Fruit fly (Drosophila melanogaster): ENCODE results near the gene Lrp4.

The Lrp4 gene

DNA sequence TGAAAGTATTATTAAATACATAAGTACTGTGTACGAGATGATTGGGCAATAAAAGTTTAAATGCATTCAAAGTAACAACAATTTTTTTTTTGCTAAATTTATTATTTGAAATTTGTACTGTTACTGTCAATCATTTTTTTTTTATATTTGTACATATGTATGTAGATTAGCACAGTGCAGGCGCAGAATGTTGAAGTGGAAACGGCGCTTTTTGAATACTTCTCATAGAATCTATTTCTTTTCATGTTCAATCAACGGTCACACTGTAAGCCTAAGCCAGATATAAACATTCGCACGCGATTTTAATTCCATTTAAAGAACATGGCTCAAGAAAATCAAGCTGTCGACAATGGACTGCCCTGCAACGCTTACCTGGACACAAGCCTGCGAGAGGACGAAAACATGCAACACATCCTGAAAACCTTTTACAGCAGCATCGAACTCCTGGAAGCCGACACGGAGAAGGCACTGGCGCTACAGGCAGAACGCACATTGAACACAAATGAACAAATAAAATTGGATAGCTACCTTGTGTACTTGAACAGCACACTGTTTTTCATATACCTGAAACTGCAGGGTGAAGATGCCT lies 34.2 kb downstream of the Lrp4 start, which contains the start of gene Rrp47 (continued):
- peak; percentile 86 for TF ChIP-seq CG17802 (tag; optimal IDR thresholded peaks at IDR 0.05)
- TF ChIP-seq CG30020 (tag; optimal IDR thresholded peaks at IDR 0.05): peak; percentile 96
- no peak for TF ChIP-seq cad (GFP tag; optimal IDR thresholded peaks at IDR 0.05)
- TF ChIP-seq CG8924 (tag; optimal IDR thresholded peaks at IDR 0.05): peak; percentile 51
- no peak for TF ChIP-seq CG7271 (tag; optimal IDR thresholded peaks at IDR 0.05)
- TF ChIP-seq CG2199 (GFP tag; IDR thresholded peaks at IDR 0.05): no peak
- no peak for TF ChIP-seq CG10959 (GFP tag; IDR thresholded peaks at IDR 0.05)
- peak; percentile 78 for TF ChIP-seq stwl (tag; optimal IDR thresholded peaks at IDR 0.05)
- TF ChIP-seq lmd (GFP tag; IDR thresholded peaks at IDR 0.05): no peak
- no peak for TF ChIP-seq prd (optimal IDR thresholded peaks at IDR 0.05)
- TF ChIP-seq prd (GFP tag; IDR thresholded peaks at IDR 0.05): no peak
- TF ChIP-seq Atf3 (GFP tag; optimal IDR thresholded peaks at IDR 0.05): no peak
- no peak for TF ChIP-seq CG30403 (GFP tag; optimal IDR thresholded peaks at IDR 0.05)
- no peak for TF ChIP-seq kah (GFP tag; optimal IDR thresholded peaks at IDR 0.05)
- TF ChIP-seq gem (tag; optimal IDR thresholded peaks at IDR 0.05): no peak
- TF ChIP-seq CG3281 (GFP tag; optimal IDR thresholded peaks at IDR 0.05): no peak
- no peak for TF ChIP-seq zf30C (GFP tag; optimal IDR thresholded peaks at IDR 0.05)
- no peak for TF ChIP-seq Nf-YB (GFP tag; optimal IDR thresholded peaks at IDR 0.05)
- TF ChIP-seq Hand (GFP tag; optimal IDR thresholded peaks at IDR 0.05): no peak
- no peak for TF ChIP-seq slp2 (GFP tag; optimal IDR thresholded peaks at IDR 0.05)
- no peak for TF ChIP-seq CG7786 (GFP tag; optimal IDR thresholded peaks at IDR 0.05)
- TF ChIP-seq CG17328 (GFP tag; IDR thresholded peaks at IDR 0.05): no peak
- no peak for TF ChIP-seq CG18011 (GFP tag; optimal IDR thresholded peaks at IDR 0.05)
- TF ChIP-seq CG11247 (GFP tag; IDR thresholded peaks at IDR 0.05): no peak
- peak; percentile 38 for TF ChIP-seq CG2116 (GFP tag; optimal IDR thresholded peaks at IDR 0.05)
- no peak for TF ChIP-seq z (GFP tag; IDR thresholded peaks at IDR 0.05)
- TF ChIP-seq CG15269 (tag; optimal IDR thresholded peaks at IDR 0.05): no peak
- TF ChIP-seq HmgZ (tag; optimal IDR thresholded peaks at IDR 0.05): peak; percentile 10
- TF ChIP-seq CG3065 (GFP tag; optimal IDR thresholded peaks at IDR 0.05): no peak
- no peak for TF ChIP-seq lov (optimal IDR thresholded peaks at IDR 0.05)
- TF ChIP-seq lov (GFP tag; IDR thresholded peaks at IDR 0.05): no peak
- no peak for TF ChIP-seq ap (GFP tag; IDR thresholded peaks at IDR 0.05)
- TF ChIP-seq Elba2 (GFP tag; optimal IDR thresholded peaks at IDR 0.05): no peak
- no peak for TF ChIP-seq CG9876 (GFP tag; optimal IDR thresholded peaks at IDR 0.05)
- TF ChIP-seq PHDP (tag; optimal IDR thresholded peaks at IDR 0.05): no peak
- TF ChIP-seq CG5245 (GFP tag; optimal IDR thresholded peaks at IDR 0.05): no peak
- no peak for TF ChIP-seq CG4328 (GFP tag; optimal IDR thresholded peaks at IDR 0.05)
- no peak for TF ChIP-seq lab (GFP tag; optimal IDR thresholded peaks at IDR 0.05)
- peak; percentile 71 for TF ChIP-seq sens (GFP tag)
- no peak for TF ChIP-seq D19B (GFP tag; optimal IDR thresholded peaks at IDR 0.05)
- no peak for TF ChIP-seq CG9817 (tag; optimal IDR thresholded peaks at IDR 0.05)
- TF ChIP-seq Fer2 (tag; optimal IDR thresholded peaks at IDR 0.05): no peak
- no peak for TF ChIP-seq Stat92E (GFP tag; optimal IDR thresholded peaks at IDR 0.05)
- TF ChIP-seq CG17612 (GFP tag; IDR thresholded peaks at IDR 0.05): no peak
- TF ChIP-seq Hmr (GFP tag; optimal IDR thresholded peaks at IDR 0.05): no peak
- TF ChIP-seq Myb (GFP tag; optimal IDR thresholded peaks at IDR 0.05): peak; percentile 4
- TF ChIP-seq fd64A (GFP tag; optimal IDR thresholded peaks at IDR 0.05): no peak
- TF ChIP-seq Pdp1 (GFP tag; optimal IDR thresholded peaks at IDR 0.05): peak in 1 of 2 experiments; percentile 7
- no peak for TF ChIP-seq dimm (GFP tag; IDR thresholded peaks at IDR 0.05)
- no peak for TF ChIP-seq Max (GFP tag; optimal IDR thresholded peaks at IDR 0.05)
- TF ChIP-seq oc (tag; optimal IDR thresholded peaks at IDR 0.05): no peak
